Fruit fly (Drosophila melanogaster) whole organism, embryonic: ENCODE results near the gene CG9328.

Source experiments
- Abd-B ChIP-seq: fragments of 200-800 bp; sonication (Bioruptor generic); optimal IDR thresholded peaks from 2 replicates; lab custom pipeline; 2018; ENCODE audit warnings: missing biosample characterization, mild to moderate bottlenecking, missing genetic modification characterization, moderate library complexity
- Atf3 ChIP-seq: fragments of 200-800 bp; sonication (Bioruptor generic); optimal IDR thresholded peaks from 3 replicates; lab custom pipeline; 2016; ENCODE audit warnings: missing biosample characterization, missing genetic modification characterization
- B-H2 ChIP-seq: fragments of 200-800 bp; sonication (Bioruptor generic); optimal IDR thresholded peaks from 2 replicates; lab custom pipeline; 2018; ENCODE audit warnings: missing biosample characterization, mild to moderate bottlenecking, missing genetic modification characterization
- Blimp-1 ChIP-seq: fragments of 200-800 bp; sonication (Bioruptor generic); optimal IDR thresholded peaks from 3 replicates; lab custom pipeline; 2018; ENCODE audit warnings: missing biosample characterization, missing genetic modification characterization, mild to moderate bottlenecking, moderate library complexity, missing genetic modification reagents
- CG11398 ChIP-seq: fragments of 200-800 bp; sonication (Bioruptor generic); optimal IDR thresholded peaks from 2 replicates; lab custom pipeline; 2016; ENCODE audit warnings: missing biosample characterization, missing genetic modification characterization
- CG11723 ChIP-seq: fragments of 200-800 bp; sonication (Bioruptor generic); optimal IDR thresholded peaks from 2 replicates; lab custom pipeline; 2017; ENCODE audit warnings: missing biosample characterization, mild to moderate bottlenecking, missing genetic modification characterization
- CG13894 ChIP-seq: fragments of 200-800 bp; sonication (Bioruptor generic); optimal IDR thresholded peaks from 3 replicates; lab custom pipeline; 2018; ENCODE audit warnings: missing biosample characterization, mild to moderate bottlenecking, missing genetic modification characterization, moderate library complexity
- CG1602 ChIP-seq: fragments of 200-800 bp; sonication (Bioruptor generic); optimal IDR thresholded peaks from 3 replicates; lab custom pipeline; 2016; ENCODE audit warnings: missing biosample characterization, missing genetic modification characterization
- CG17186 ChIP-seq: fragments of 200-800 bp; sonication (Bioruptor generic); optimal IDR thresholded peaks from 3 replicates; lab custom pipeline; 2017; ENCODE audit warnings: missing biosample characterization, missing genetic modification reagents, missing genetic modification characterization
- CG18011 ChIP-seq: fragments of 200-800 bp; sonication (Bioruptor generic); optimal IDR thresholded peaks from 2 replicates; lab custom pipeline; 2017; ENCODE audit warnings: missing biosample characterization, missing genetic modification characterization, mild to moderate bottlenecking, moderate library complexity, missing genotype
- CG18262 ChIP-seq: fragments of 200-800 bp; optimal IDR thresholded peaks from 3 replicates; lab custom pipeline; 2019; ENCODE audit warnings: missing biosample characterization, mild to moderate bottlenecking, missing genetic modification characterization, moderate library complexity
- CG18764 ChIP-seq: fragments of 200-800 bp; sonication (Bioruptor generic); optimal IDR thresholded peaks from 3 replicates; lab custom pipeline; 2016; ENCODE audit warnings: missing biosample characterization, missing genetic modification characterization
- CG2199 ChIP-seq: fragments of 200-800 bp; sonication (Bioruptor generic); IDR thresholded peaks from 3 replicates; pipeline ENCODE4 v1.3.6; 2022; ENCODE audit warnings: missing biosample characterization, missing genetic modification characterization
- CG30403 ChIP-seq: fragments of 200-800 bp; sonication (Bioruptor generic); optimal IDR thresholded peaks from 3 replicates; lab custom pipeline; 2016; ENCODE audit warnings: missing biosample characterization, missing genetic modification characterization
- CG3065 ChIP-seq: fragments of 200-800 bp; sonication (Bioruptor generic); optimal IDR thresholded peaks from 2 replicates; lab custom pipeline; 2016; ENCODE audit warnings: missing biosample characterization, missing genetic modification characterization
- CG33213 ChIP-seq: fragments of 200-800 bp; sonication (Bioruptor generic); optimal IDR thresholded peaks from 3 replicates; lab custom pipeline; 2016; ENCODE audit warnings: missing biosample characterization, missing genetic modification characterization
- CG6254 ChIP-seq: fragments of 200-800 bp; sonication (Bioruptor generic); optimal IDR thresholded peaks from 3 replicates; lab custom pipeline; 2017; ENCODE audit warnings: mild to moderate bottlenecking, missing biosample characterization, missing genetic modification reagents, missing genetic modification characterization
- CG6654 ChIP-seq: fragments of 200-800 bp; sonication (Bioruptor generic); optimal IDR thresholded peaks from 2 replicates; lab custom pipeline; 2017; ENCODE audit warnings: missing biosample characterization, mild to moderate bottlenecking, missing genetic modification characterization
- CG6765 ChIP-seq: fragments of 200-800 bp; sonication (Bioruptor generic); optimal IDR thresholded peaks from 3 replicates; lab custom pipeline; 2017; ENCODE audit warnings: missing biosample characterization, mild to moderate bottlenecking, missing genetic modification characterization
- CG7987 ChIP-seq: fragments of 200-800 bp; sonication (Bioruptor generic); optimal IDR thresholded peaks from 2 replicates; lab custom pipeline; 2018; ENCODE audit warnings: missing biosample characterization, mild to moderate bottlenecking, missing genetic modification characterization, moderate library complexity
- Dip2 ChIP-seq: fragments of 200-800 bp; sonication (Bioruptor generic); IDR thresholded peaks from 2 replicates; pipeline ENCODE4 v1.3.6; 2022; ENCODE audit warnings: missing biosample characterization, missing genetic modification characterization
- Doc2 ChIP-seq: fragments of 200-800 bp; sonication (Bioruptor generic); IDR thresholded peaks from 2 replicates; pipeline ENCODE4 v1.3.6; 2022; ENCODE audit warnings: missing biosample characterization, missing genetic modification characterization
- E2f1 ChIP-seq: fragments of 200-800 bp; sonication (Bioruptor generic); IDR thresholded peaks from 2 replicates; pipeline ENCODE4 v1.3.6; 2022; ENCODE audit warnings: missing biosample characterization, missing genetic modification characterization
- Elba2 ChIP-seq: fragments of 200-800 bp; sonication (Bioruptor generic); optimal IDR thresholded peaks from 3 replicates; lab custom pipeline; 2016; ENCODE audit warnings: missing biosample characterization, missing genetic modification characterization
- Ets65A ChIP-seq: fragments of 200-800 bp; sonication (Bioruptor generic); peaks from one replicate; lab custom pipeline; 2016; ENCODE audit warnings: missing biosample characterization, missing genetic modification characterization
- Ets97D ChIP-seq: fragments of 200-800 bp; sonication (Bioruptor generic); optimal IDR thresholded peaks from 3 replicates; lab custom pipeline; 2016; ENCODE audit warnings: missing biosample characterization, missing genetic modification characterization
- Max ChIP-seq: fragments of 200-800 bp; sonication (Bioruptor generic); optimal IDR thresholded peaks from 2 replicates; lab custom pipeline; 2016; ENCODE audit warnings: missing biosample characterization, mild to moderate bottlenecking, missing genetic modification characterization
- Med ChIP-seq: fragments of 200-800 bp; sonication (Bioruptor generic); peaks from one replicate; lab custom pipeline; 2016; ENCODE audit warnings: missing biosample characterization, missing genetic modification characterization, mild to moderate bottlenecking, inconsistent platforms, moderate library complexity
- Scr ChIP-seq: fragments of 200-800 bp; sonication (Bioruptor generic); IDR thresholded peaks from 2 replicates; pipeline ENCODE4 v1.3.6; 2022; ENCODE audit warnings: missing biosample characterization, missing genetic modification characterization; ENCODE audit not compliant: partially characterized antibody
- Usf ChIP-seq: fragments of 200-800 bp; sonication (Bioruptor generic); optimal IDR thresholded peaks from 2 replicates; lab custom pipeline; 2017; ENCODE audit warnings: missing genotype, missing biosample characterization, missing genetic modification characterization
- YL-1 ChIP-seq: fragments of 200-800 bp; sonication (Bioruptor generic); optimal IDR thresholded peaks from 3 replicates; lab custom pipeline; 2017; ENCODE audit warnings: missing biosample characterization, mild to moderate bottlenecking, missing genetic modification characterization
- dmrt99B ChIP-seq: fragments of 200-800 bp; sonication (Bioruptor generic); optimal IDR thresholded peaks from 2 replicates; lab custom pipeline; 2018; ENCODE audit warnings: missing biosample characterization, mild to moderate bottlenecking, missing genetic modification characterization, moderate library complexity
- gem ChIP-seq: fragments of 200-800 bp; sonication (Bioruptor generic); optimal IDR thresholded peaks from 2 replicates; lab custom pipeline; 2019; ENCODE audit warnings: missing biosample characterization, mild to moderate bottlenecking, missing genetic modification characterization, moderate library complexity
- gfzf ChIP-seq: fragments of 200-800 bp; sonication (Bioruptor generic); optimal IDR thresholded peaks from 2 replicates; lab custom pipeline; 2016; ENCODE audit warnings: missing biosample characterization, mild to moderate bottlenecking, missing genetic modification characterization, moderate library complexity
- pita ChIP-seq: fragments of 200-800 bp; sonication (Bioruptor generic); optimal IDR thresholded peaks from 2 replicates; lab custom pipeline; 2017; ENCODE audit warnings: missing biosample characterization, mild to moderate bottlenecking, missing genetic modification characterization
- psq ChIP-seq: fragments of 200-800 bp; sonication (Bioruptor generic); optimal IDR thresholded peaks from 2 replicates; lab custom pipeline; 2017; ENCODE audit warnings: missing biosample characterization, missing genetic modification characterization
- sens ChIP-seq: fragments of 200-800 bp; sonication (Bioruptor generic); peaks from one replicate; lab custom pipeline; 2016; ENCODE audit warnings: missing biosample characterization, missing genetic modification characterization
- trh ChIP-seq: fragments of 200-800 bp; sonication (Bioruptor generic); optimal IDR thresholded peaks from 2 replicates; lab custom pipeline; 2016; ENCODE audit warnings: missing biosample characterization, missing genetic modification characterization
- unpg ChIP-seq: fragments of 200-800 bp; sonication (Bioruptor generic); optimal IDR thresholded peaks from 3 replicates; lab custom pipeline; 2018; ENCODE audit warnings: missing biosample characterization, mild to moderate bottlenecking, missing genetic modification characterization, moderate library complexity
- vfl ChIP-seq: fragments of 200-800 bp; sonication (Bioruptor generic); optimal IDR thresholded peaks from 2 replicates; lab custom pipeline; 2016; ENCODE audit warnings: missing biosample characterization, missing genetic modification characterization
- vvl ChIP-seq: fragments of 200-800 bp; sonication (Bioruptor generic); IDR thresholded peaks from 2 replicates; pipeline ENCODE4 v1.3.6; 2022; ENCODE audit warnings: missing biosample characterization, missing genetic modification characterization
- yki ChIP-seq: fragments of >200 bp; optimal IDR thresholded peaks from 3 replicates; lab custom pipeline; 2018

CG9328 gene

DNA sequence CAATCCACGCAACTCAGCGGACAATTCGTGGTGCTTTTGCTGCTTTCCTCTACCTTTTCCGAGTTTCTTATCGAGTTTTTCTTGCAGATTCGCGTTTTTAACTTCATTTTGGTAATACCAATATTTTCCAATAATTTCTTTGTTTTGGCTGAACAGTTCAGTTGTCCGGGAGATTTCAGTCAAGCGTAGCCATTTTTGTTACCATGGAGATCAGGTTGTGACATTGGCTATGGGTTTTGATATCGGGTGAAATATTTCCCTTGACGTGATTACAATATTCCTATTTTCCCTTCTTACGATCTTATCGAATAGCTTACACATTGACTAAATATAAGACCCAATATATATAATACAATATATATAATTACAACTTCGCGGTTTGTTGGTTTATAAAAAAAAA, 38.0 kb downstream of the CG9328 start, which contains the start of gene Oseg5 (continued):
- no peak for TF ChIP-seq CG17186
- peak; percentile 18 for TF ChIP-seq Med (GFP tag; lab: Kevin White, UChicago)
- TF ChIP-seq B-H2 (GFP tag; lab: Kevin White, UChicago) = no peak
- TF ChIP-seq trh = no peak
- no peak for TF ChIP-seq Doc2 (GFP tag; lab: Robert Waterston, UW)
- no peak for TF ChIP-seq CG3065 (GFP tag; lab: Kevin White, UChicago)
- TF ChIP-seq pita = peak; percentile 54
- 0 out of 3 replicates have a peak, but pooled peaks have one; percentile 51 for TF ChIP-seq CG2199
- TF ChIP-seq Scr (GFP tag; lab: Robert Waterston, UW) = no peak
- TF ChIP-seq psq (GFP tag; lab: Kevin White, UChicago) = no peak
- TF ChIP-seq Ets65A (GFP tag; lab: Kevin White, UChicago) = no peak
- TF ChIP-seq Max = no peak
- TF ChIP-seq unpg = no peak
- no peak for TF ChIP-seq Usf (GFP tag; lab: Kevin White, UChicago)
- no peak for TF ChIP-seq CG1602 (GFP tag; lab: Kevin White, UChicago)
- TF ChIP-seq gfzf (GFP tag; lab: Kevin White, UChicago) = peak; percentile 47
- no peak for TF ChIP-seq CG18262 (tag; lab: Kevin White, UChicago)
- TF ChIP-seq Abd-B (GFP tag; lab: Kevin White, UChicago) = no peak
- TF ChIP-seq vvl (GFP tag; lab: Robert Waterston, UW) = 0 out of 2 replicates have a peak, but pooled peaks have one; percentile 20
- TF ChIP-seq Ets97D (GFP tag; lab: Kevin White, UChicago) = peak; percentile 30
- TF ChIP-seq Dip2 (GFP tag; lab: Robert Waterston, UW) = no peak
- TF ChIP-seq CG6654 = no peak
- no peak for TF ChIP-seq CG18764 (GFP tag; lab: Kevin White, UChicago)
- no peak for TF ChIP-seq CG30403 (GFP tag; lab: Kevin White, UChicago)
- no peak for TF ChIP-seq YL-1
- no peak for TF ChIP-seq CG7987
- no peak for TF ChIP-seq CG11723 (GFP tag; lab: Kevin White, UChicago)
- no peak for TF ChIP-seq E2f1
- TF ChIP-seq vfl (GFP tag; lab: Kevin White, UChicago) = no peak

DNA sequence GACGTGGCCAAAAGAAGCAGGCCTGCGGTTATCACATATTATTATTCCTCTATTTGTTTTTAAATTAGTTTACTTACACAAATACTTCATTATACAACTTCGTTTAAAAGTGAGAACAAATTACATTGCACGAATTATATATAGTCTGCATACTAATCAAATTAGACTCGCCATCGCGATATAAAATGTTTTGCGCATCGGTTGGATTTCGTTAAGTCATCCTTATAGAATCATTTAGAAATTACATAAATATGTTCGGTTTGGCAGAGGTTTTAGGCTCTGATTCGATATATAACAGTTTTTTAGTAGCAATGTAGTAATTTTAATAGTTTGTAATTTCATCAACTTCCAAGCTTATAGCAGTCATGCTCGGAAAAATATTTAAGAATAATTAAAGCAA, 40.4 kb downstream of the CG9328 start, which contains the start of gene Spn38F:
Spn38F (minus strand) TSS at position 101 of the 400 bp plus-strand sequence.
- TF ChIP-seq yki (lab: Kevin White, UChicago) = no peak
- no peak for TF ChIP-seq CG13894 (tag; lab: Kevin White, UChicago)
- TF ChIP-seq CG18011 (GFP tag; lab: Kevin White, UChicago) = no peak
- TF ChIP-seq CG6765 (GFP tag; lab: Kevin White, UChicago) = no peak
- TF ChIP-seq Elba2 = no peak
- TF ChIP-seq CG11398 (GFP tag; lab: Kevin White, UChicago) = no peak
- no peak for TF ChIP-seq gem
- TF ChIP-seq, all 482 proteins: peak for 0

DNA sequence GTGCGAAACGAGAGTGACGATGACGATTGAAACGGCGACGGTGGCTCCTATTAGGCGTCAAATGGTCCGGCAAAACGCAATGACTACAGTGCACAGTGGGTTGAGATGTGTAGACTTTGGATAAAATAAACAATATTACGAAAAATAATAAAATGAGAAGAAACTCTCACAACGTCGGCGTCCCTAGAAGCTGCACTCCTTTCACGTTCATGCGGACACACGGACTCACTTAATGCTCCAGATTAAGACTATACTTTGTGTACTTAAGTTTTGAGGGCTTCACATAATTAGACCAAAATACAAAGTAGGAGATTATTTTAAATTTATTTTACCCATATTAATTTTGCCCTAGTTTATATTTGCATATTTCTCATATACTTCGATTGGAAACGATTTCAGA, 42.5 kb downstream of the CG9328 start:
- peak; percentile 35 for TF ChIP-seq dmrt99B (tag; lab: Kevin White, UChicago)
- no peak for TF ChIP-seq Atf3
- TF ChIP-seq sens = peak; percentile 16
- TF ChIP-seq Usf (GFP tag; lab: Kevin White, UChicago) = no peak
- TF ChIP-seq CG33213 (GFP tag; lab: Kevin White, UChicago) = no peak
- peak; percentile 6 for TF ChIP-seq CG6254 (GFP tag; lab: Kevin White, UChicago)
- peak; percentile 26 for TF ChIP-seq Blimp-1 (GFP tag; lab: Kevin White, UChicago)
- TF ChIP-seq, all 482 proteins: peak for 4
